Worm (Caenorhabditis elegans) whole organism, L1 larva: Measurements from ENCODE around the gene sorf-2.
A peak's percentile ranks its signal among the peaks of the same experiment; 100 is the strongest.

Source experiments
- C04F5.9 ChIP-seq: sonication (generic microtip); optimal IDR thresholded peaks from 2 replicates; lab custom pipeline; 2016; ENCODE audit warnings: missing genetic modification characterization, missing compliant biosample characterization
- C16A3.4 ChIP-seq: fragments of 150-350 bp; optimal IDR thresholded peaks from 2 replicates; lab custom pipeline; 2014; ENCODE audit warnings: missing biosample characterization, missing genetic modification characterization
- C34B4.2 ChIP-seq: sonication (generic microtip); optimal IDR thresholded peaks from 2 replicates; lab custom pipeline; 2017; ENCODE audit warnings: mild to moderate bottlenecking, missing genetic modification characterization, missing compliant biosample characterization
- F16B12.6 ChIP-seq: fragments of 150-350 bp; optimal IDR thresholded peaks from 2 replicates; lab custom pipeline; 2014; ENCODE audit warnings: missing biosample characterization, missing genetic modification characterization
- alr-1 ChIP-seq: fragments of 200-800 bp; sonication (Bioruptor generic); optimal IDR thresholded peaks from 2 replicates; lab custom pipeline; 2018; ENCODE audit warnings: borderline replicate concordance, mild to moderate bottlenecking, missing genetic modification characterization, missing compliant biosample characterization
- blmp-1 ChIP-seq: fragments of 150-350 bp; optimal IDR thresholded peaks from 2 replicates; lab custom pipeline; 2014; ENCODE audit warnings: missing biosample characterization, missing genetic modification characterization
- ceh-63 ChIP-seq: fragments of 200-800 bp; sonication (Bioruptor generic); optimal IDR thresholded peaks from 2 replicates; lab custom pipeline; 2018; ENCODE audit warnings: mild to moderate bottlenecking, missing genetic modification characterization, missing compliant biosample characterization
- ceh-8 ChIP-seq: fragments of 200-800 bp; sonication (Bioruptor generic); optimal IDR thresholded peaks from 2 replicates; lab custom pipeline; 2018; ENCODE audit warnings: mild to moderate bottlenecking, missing genetic modification characterization, moderate library complexity, missing compliant biosample characterization
- ces-1 ChIP-seq: fragments of 150-350 bp; optimal IDR thresholded peaks from 2 replicates; lab custom pipeline; 2014; ENCODE audit warnings: missing biosample characterization, missing genetic modification reagents, missing genetic modification characterization
- efl-1 ChIP-seq, 4 experiments: fragments of 150-350 bp; optimal IDR thresholded peaks in 3 of 4; peaks in 1 of 4; 1 replicate in 1 of 4; 2 replicates in 3 of 4; lab custom pipeline; 2014; ENCODE audit warnings: missing biosample characterization in 2 of 4, missing genetic modification characterization in 2 of 4, missing genetic modification reagents in 2 of 4
- efl-3 ChIP-seq: fragments of 200-800 bp; sonication (Bioruptor generic); optimal IDR thresholded peaks from 2 replicates; lab custom pipeline; 2018; ENCODE audit warnings: mild to moderate bottlenecking, missing genetic modification characterization, missing compliant biosample characterization
- egl-27 ChIP-seq, 2 experiments: fragments of 150-350 bp in 1 of 2; sonication (generic microtip); optimal IDR thresholded peaks; 3 replicates each; lab custom pipeline; 2017 to 2018; ENCODE audit warnings: missing biosample characterization in 2 of 2, missing genetic modification characterization in 2 of 2, missing genetic modification reagents in 2 of 2
- elt-3 ChIP-seq, 6 experiments: fragments of 150-350 bp in 1 of 6; sonication (generic microtip); optimal IDR thresholded peaks; 2 replicates each; lab custom pipeline; 2017 to 2018; ENCODE audit warnings: missing biosample characterization in 6 of 6, missing genetic modification characterization in 6 of 6, inconsistent platforms in 1 of 6
- fkh-4 ChIP-seq: sonication (generic microtip); optimal IDR thresholded peaks from 2 replicates; lab custom pipeline; 2016; ENCODE audit warnings: missing compliant biosample characterization, missing genetic modification characterization, borderline replicate concordance
- fkh-8 ChIP-seq: sonication (generic microtip); optimal IDR thresholded peaks from 2 replicates; lab custom pipeline; 2016; ENCODE audit warnings: mild to moderate bottlenecking, missing genetic modification characterization, missing compliant biosample characterization
- hlh-4 ChIP-seq: sonication (generic microtip); optimal IDR thresholded peaks from 2 replicates; lab custom pipeline; 2016; ENCODE audit warnings: mild to moderate bottlenecking, missing genetic modification characterization, missing compliant biosample characterization
- hpl-2 ChIP-seq: fragments of 150-350 bp; optimal IDR thresholded peaks from 2 replicates; lab custom pipeline; 2014; ENCODE audit warnings: missing biosample characterization, missing genetic modification reagents, missing genetic modification characterization
- irx-1 ChIP-seq: sonication (generic microtip); optimal IDR thresholded peaks from 2 replicates; lab custom pipeline; 2016; ENCODE audit warnings: missing genetic modification characterization, missing compliant biosample characterization
- jun-1 ChIP-seq: fragments of 150-350 bp; optimal IDR thresholded peaks from 2 replicates; lab custom pipeline; 2014; ENCODE audit warnings: missing biosample characterization, missing genetic modification reagents, missing genetic modification characterization
- lin-13 ChIP-seq: fragments of 150-350 bp; optimal IDR thresholded peaks from 2 replicates; lab custom pipeline; 2014; ENCODE audit warnings: missing biosample characterization, missing genetic modification reagents, missing genetic modification characterization
- lin-14 ChIP-seq: fragments of 200-800 bp; sonication (Bioruptor generic); optimal IDR thresholded peaks from 2 replicates; lab custom pipeline; 2018; ENCODE audit warnings: mild to moderate bottlenecking, missing genetic modification characterization, moderate library complexity, missing compliant biosample characterization
- lin-15B ChIP-seq: fragments of 150-350 bp; sonication (generic microtip); optimal IDR thresholded peaks from 3 replicates; lab custom pipeline; 2014; ENCODE audit warnings: missing biosample characterization, missing genetic modification characterization
- lin-35 ChIP-seq, 2 experiments: fragments of 150-350 bp; optimal IDR thresholded peaks; 2 replicates each; lab custom pipeline; 2014; ENCODE audit warnings: missing biosample characterization in 2 of 2, missing genetic modification characterization in 2 of 2, missing genetic modification reagents in 2 of 2
- lir-3 ChIP-seq: sonication (generic microtip); optimal IDR thresholded peaks from 2 replicates; lab custom pipeline; 2016; ENCODE audit warnings: mild to moderate bottlenecking, missing genetic modification characterization, moderate library complexity, missing compliant biosample characterization; ENCODE audit not compliant: poor library complexity
- mef-2 ChIP-seq: fragments of 150-350 bp; optimal IDR thresholded peaks from 2 replicates; lab custom pipeline; 2014; ENCODE audit warnings: missing biosample characterization, missing genetic modification characterization
- mep-1 ChIP-seq: fragments of 150-350 bp; optimal IDR thresholded peaks from 2 replicates; lab custom pipeline; 2014; ENCODE audit warnings: missing biosample characterization, missing genetic modification characterization
- nhr-11 ChIP-seq: fragments of 150-350 bp; optimal IDR thresholded peaks from 2 replicates; lab custom pipeline; 2014; ENCODE audit warnings: missing biosample characterization, missing genetic modification characterization
- nhr-12 ChIP-seq: sonication (generic microtip); optimal IDR thresholded peaks from 2 replicates; lab custom pipeline; 2017; ENCODE audit warnings: missing biosample characterization, missing genetic modification characterization
- nhr-20 ChIP-seq: sonication (generic microtip); optimal IDR thresholded peaks from 2 replicates; lab custom pipeline; 2016; ENCODE audit warnings: mild to moderate bottlenecking, missing genetic modification characterization, missing compliant biosample characterization
- nhr-28 ChIP-seq: fragments of 150-350 bp; optimal IDR thresholded peaks from 2 replicates; lab custom pipeline; 2014; ENCODE audit warnings: missing biosample characterization, missing genetic modification characterization
- nhr-47 ChIP-seq: sonication (generic microtip); optimal IDR thresholded peaks from 2 replicates; lab custom pipeline; 2016; ENCODE audit warnings: mild to moderate bottlenecking, missing genetic modification characterization, moderate library complexity, missing compliant biosample characterization
- nhr-71 ChIP-seq: sonication (generic microtip); optimal IDR thresholded peaks from 2 replicates; lab custom pipeline; 2016; ENCODE audit warnings: mild to moderate bottlenecking, missing genetic modification characterization, moderate library complexity, missing compliant biosample characterization
- nhr-76 ChIP-seq: sonication (generic microtip); optimal IDR thresholded peaks from 2 replicates; lab custom pipeline; 2017; ENCODE audit warnings: missing biosample characterization, missing genetic modification characterization
- pqm-1 ChIP-seq: sonication (generic microtip); optimal IDR thresholded peaks from 3 replicates; lab custom pipeline; 2017; ENCODE audit warnings: missing biosample characterization, missing genetic modification characterization
- rnt-1 ChIP-seq: sonication (generic microtip); optimal IDR thresholded peaks from 2 replicates; lab custom pipeline; 2016; ENCODE audit warnings: mild to moderate bottlenecking, missing genetic modification characterization, moderate library complexity, missing compliant biosample characterization
- skn-1 ChIP-seq: fragments of 150-350 bp; optimal IDR thresholded peaks from 2 replicates; lab custom pipeline; 2014; ENCODE audit warnings: missing biosample characterization, missing genetic modification characterization
- sox-4 ChIP-seq: sonication (generic microtip); optimal IDR thresholded peaks from 2 replicates; lab custom pipeline; 2016; ENCODE audit warnings: missing genetic modification characterization, missing compliant biosample characterization
- sup-37 ChIP-seq: fragments of 200-800 bp; sonication (Bioruptor generic); optimal IDR thresholded peaks from 2 replicates; lab custom pipeline; 2018; ENCODE audit warnings: mild to moderate bottlenecking, missing genetic modification characterization, missing compliant biosample characterization
- unc-62 ChIP-seq: fragments of 150-350 bp; optimal IDR thresholded peaks from 2 replicates; lab custom pipeline; 2014; ENCODE audit warnings: missing biosample characterization, missing genetic modification reagents, missing genetic modification characterization
- unc-86 ChIP-seq: sonication (generic microtip); optimal IDR thresholded peaks from 2 replicates; lab custom pipeline; 2016; ENCODE audit warnings: missing genetic modification characterization, missing compliant biosample characterization
- unc-98 ChIP-seq: fragments of 200-800 bp; sonication (Bioruptor generic); IDR thresholded peaks from 2 replicates; pipeline ENCODE4 v1.3.6; 2022; ENCODE audit warnings: missing genetic modification characterization, missing compliant biosample characterization
- xbp-1 ChIP-seq: sonication (generic microtip); optimal IDR thresholded peaks from 2 replicates; lab custom pipeline; 2016; ENCODE audit warnings: missing genetic modification characterization, missing compliant biosample characterization
- zag-1 ChIP-seq: fragments of 150-350 bp; optimal IDR thresholded peaks from 2 replicates; lab custom pipeline; 2014; ENCODE audit warnings: missing biosample characterization, missing genetic modification characterization
- ztf-11 ChIP-seq, 2 experiments: sonication (generic microtip); optimal IDR thresholded peaks; 2 replicates each; lab custom pipeline; 2016 to 2017; ENCODE audit warnings: missing genetic modification characterization in 2 of 2, missing biosample characterization in 1 of 2, missing compliant biosample characterization in 1 of 2

The sorf-2 gene

DNA sequence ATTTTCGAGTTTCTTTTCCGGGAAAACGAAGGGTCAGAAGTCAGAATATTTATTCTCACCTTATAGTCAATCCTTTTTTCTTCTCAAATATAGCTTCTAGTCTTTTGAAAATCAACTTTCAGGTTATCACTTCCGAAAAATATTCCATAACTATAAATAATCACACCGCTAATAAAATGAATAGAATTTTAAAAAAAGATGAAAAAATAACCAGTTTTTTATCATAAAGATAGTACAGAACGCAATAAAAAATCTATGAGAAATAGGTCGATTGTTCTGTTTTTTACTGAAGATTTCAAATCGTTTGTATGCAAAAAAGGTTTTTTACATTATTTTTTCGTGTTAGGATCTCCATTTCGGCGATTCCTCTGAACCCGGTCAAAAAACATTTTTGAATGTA is 36.2 kb upstream of the sorf-2 start:
- TF ChIP-seq C16A3.4 (tag; lab: Kevin White, UChicago) = no peak
- no peak for TF ChIP-seq unc-98 (GFP tag; lab: Robert Waterston, UW)
- TF ChIP-seq ztf-11 (tag; optimal IDR thresholded peaks at IDR 0.05; lab: Kevin White, UChicago) = no peak
- no peak for TF ChIP-seq hlh-4 (tag; lab: Kevin White, UChicago)
- no peak for TF ChIP-seq lir-3 (tag; lab: Kevin White, UChicago)
- no peak for TF ChIP-seq ces-1 (GFP tag; lab: Kevin White, UChicago)
- TF ChIP-seq C34B4.2 (tag; lab: Kevin White, UChicago) = no peak
- TF ChIP-seq nhr-12 (tag; lab: Kevin White, UChicago) = no peak
- TF ChIP-seq xbp-1 = no peak
- no peak for TF ChIP-seq nhr-47 (tag; lab: Kevin White, UChicago)
- no peak for TF ChIP-seq alr-1 (tag; lab: Kevin White, UChicago)
- TF ChIP-seq nhr-11 (tag; lab: Kevin White, UChicago) = no peak
- no peak for TF ChIP-seq nhr-28
- no peak for TF ChIP-seq nhr-20 (tag; lab: Kevin White, UChicago)
- no peak for TF ChIP-seq fkh-4 (tag; lab: Kevin White, UChicago)

DNA sequence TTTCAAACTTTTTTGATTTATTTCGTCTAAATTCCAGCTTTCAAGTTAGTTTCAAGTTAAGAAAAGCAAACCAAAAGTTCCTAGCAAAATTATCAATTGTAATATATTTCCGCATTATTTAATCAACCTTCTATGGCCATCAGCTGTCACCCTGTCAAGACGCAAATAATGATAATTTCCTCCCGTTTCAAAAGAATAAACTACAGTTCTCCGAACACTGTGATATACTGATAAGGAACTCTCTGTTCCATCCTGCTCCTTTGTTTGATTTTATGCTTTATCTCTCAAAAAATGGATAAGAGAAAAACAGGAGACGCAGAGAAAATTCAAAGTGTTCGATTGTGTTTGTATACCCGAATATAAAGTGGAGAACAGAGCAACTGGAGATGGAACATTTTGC is 35.1 kb upstream of the sorf-2 start:
- TF ChIP-seq lin-35 (GFP tag; optimal IDR thresholded peaks at IDR 0.05; lab: Kevin White, UChicago) (no peak), lir-3 (tag; lab: Kevin White, UChicago) (no peak), lin-13 (no peak), pqm-1 (tag; lab: Kevin White, UChicago) (no peak), sox-4 (tag; lab: Kevin White, UChicago) (no peak), skn-1 (tag; lab: Kevin White, UChicago) (no peak), hpl-2 (GFP tag; lab: Kevin White, UChicago) (no peak), ztf-11 (tag; optimal IDR thresholded peaks at IDR 0.05; lab: Kevin White, UChicago) (no peak), nhr-71 (no peak), sup-37 (GFP tag; lab: Kevin White, UChicago) (no peak), elt-3 (tag; optimal IDR thresholded peaks at IDR 0.05; lab: Kevin White, UChicago) (no peak), jun-1 (tag; lab: Kevin White, UChicago) (no peak), ceh-8 (GFP tag; lab: Kevin White, UChicago) (no peak), ceh-63 (GFP tag; lab: Kevin White, UChicago) (no peak), blmp-1 (tag; lab: Kevin White, UChicago) (no peak), lin-14 (GFP tag; lab: Kevin White, UChicago) (no peak), egl-27 (tag; optimal IDR thresholded peaks at IDR 0.05; lab: Kevin White, UChicago) (no peak), mef-2 (tag; lab: Kevin White, UChicago) (no peak), C04F5.9 (tag; lab: Kevin White, UChicago) (no peak)

ce11 chrIII:5294281-5294680 is 32.1 kb upstream of the sorf-2 start:
- TF ChIP-seq ces-1 (GFP tag; lab: Kevin White, UChicago) (no peak), unc-98 (GFP tag; lab: Robert Waterston, UW) (no peak), efl-1 (optimal IDR thresholded peaks at IDR 0.05; lab: Kevin White, UChicago) (no peak), efl-1 (GFP tag; optimal IDR thresholded peaks at IDR 0.05 in 1 of 2; lab: Kevin White, UChicago) (no peak), lin-13 (no peak), nhr-11 (tag; lab: Kevin White, UChicago) (no peak), egl-27 (tag; optimal IDR thresholded peaks at IDR 0.05; lab: Kevin White, UChicago) (no peak), unc-62 (GFP tag; lab: Kevin White, UChicago) (no peak), efl-3 (GFP tag; lab: Kevin White, UChicago) (no peak)

DNA sequence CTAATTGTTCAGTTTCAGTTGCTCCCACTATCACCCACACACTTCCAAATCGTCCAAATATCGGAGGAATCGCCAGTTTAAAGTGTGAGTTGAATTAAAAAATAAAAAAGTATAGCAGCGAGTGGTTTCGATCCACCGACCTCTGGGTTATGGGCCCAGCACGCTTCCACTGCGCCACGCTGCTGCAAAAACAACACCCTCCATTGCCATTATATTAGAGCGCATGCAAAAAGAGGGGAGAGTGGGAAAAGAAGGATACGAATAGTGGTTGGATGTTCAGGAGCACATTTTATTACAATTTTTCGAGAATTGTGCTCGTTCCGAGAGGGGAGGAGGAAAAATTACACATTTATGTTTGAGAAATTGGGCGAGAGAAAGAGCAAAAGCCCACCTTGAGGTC is 31.6 kb upstream of the sorf-2 start:
- no peak for TF ChIP-seq zag-1 (tag; lab: Kevin White, UChicago)
- peak; percentile 16 for TF ChIP-seq unc-86 (tag; lab: Kevin White, UChicago)
- peak; percentile 64 for TF ChIP-seq mep-1 (tag; lab: Kevin White, UChicago)
- TF ChIP-seq irx-1 (tag; lab: Kevin White, UChicago) = peak; percentile 33
- peak in 1 of 2 experiments; percentile 51 for TF ChIP-seq ztf-11 (tag; optimal IDR thresholded peaks at IDR 0.05; lab: Kevin White, UChicago)
- TF ChIP-seq fkh-8 (tag; lab: Kevin White, UChicago) = peak; percentile 28
- TF ChIP-seq unc-98 (GFP tag; lab: Robert Waterston, UW) = 0 out of 2 replicates have a peak, but pooled peaks have one; percentile 27
- peak in 1 of 6 experiments; percentile 8 for TF ChIP-seq elt-3 (tag; optimal IDR thresholded peaks at IDR 0.05; lab: Kevin White, UChicago)
- TF ChIP-seq ceh-8 (GFP tag; lab: Kevin White, UChicago) = peak; percentile 31
- TF ChIP-seq rnt-1 = peak; percentile 81
- TF ChIP-seq lin-14 (GFP tag; lab: Kevin White, UChicago) = peak; percentile 81
- TF ChIP-seq C04F5.9 (tag; lab: Kevin White, UChicago) = no peak
- no peak for TF ChIP-seq lir-3 (tag; lab: Kevin White, UChicago)
- no peak for TF ChIP-seq lin-15B (tag; lab: Kevin White, UChicago)
- TF ChIP-seq F16B12.6 (tag; lab: Kevin White, UChicago) = no peak
- peak; percentile 83 for TF ChIP-seq nhr-71
- TF ChIP-seq nhr-76 = peak; percentile 12
- TF ChIP-seq hpl-2 (GFP tag; lab: Kevin White, UChicago) = no peak
- TF ChIP-seq skn-1 (tag; lab: Kevin White, UChicago) = peak; percentile 59
